Worm (Caenorhabditis elegans): Measurements from ENCODE around the gene srbc-22.

ce11 chrV:2187864-2188345, 31.0 kb downstream of the srbc-22 start, which contains the start of gene Y5H2B.3:
- no peak for TF ChIP-seq ceh-13 (GFP tag; optimal IDR thresholded peaks at IDR 0.05)
- no peak for TF ChIP-seq ama-1 (optimal IDR thresholded peaks at IDR 0.05)
